Worm (Caenorhabditis elegans) whole organism, L4 larva: ENCODE measurements around the gene srh-216.

Experiments used
- F10B5.3 ChIP-seq: sonication (generic microtip); optimal IDR thresholded peaks from 2 replicates; lab custom pipeline; 2016; ENCODE audit warnings: mild to moderate bottlenecking, missing genetic modification characterization, missing compliant biosample characterization
- F44E2.7 ChIP-seq: fragments of 200-800 bp; sonication (Bioruptor generic); IDR thresholded peaks from 2 replicates; pipeline ENCODE4 v2.1.2; 2022; ENCODE audit warnings: missing genetic modification characterization, missing compliant biosample characterization
- Y105C5A.15 ChIP-seq: fragments of 200-800 bp; sonication (Bioruptor generic); IDR thresholded peaks from 2 replicates; pipeline ENCODE4 v1.3.6; 2022; ENCODE audit warnings: missing genetic modification characterization, missing compliant biosample characterization
- Y48G9A.11 ChIP-seq: fragments of 200-800 bp; sonication (Bioruptor generic); IDR thresholded peaks from 2 replicates; pipeline ENCODE4 v1.3.6; 2022; ENCODE audit warnings: missing genetic modification reagents, missing genetic modification characterization, missing compliant biosample characterization
- aha-1 ChIP-seq: fragments of 150-350 bp; peaks from one replicate; lab custom pipeline; 2014; ENCODE audit warnings: missing biosample characterization, missing genetic modification characterization
- ama-1 ChIP-seq: fragments of 150-350 bp; optimal IDR thresholded peaks from 2 replicates; lab custom pipeline; 2014; ENCODE audit warnings: inconsistent platforms, mixed read lengths
- ceh-44 ChIP-seq: fragments of 200-800 bp; sonication (Bioruptor generic); IDR thresholded peaks from 2 replicates; pipeline ENCODE4 v1.3.6; 2022; ENCODE audit warnings: missing genetic modification reagents, missing genetic modification characterization, missing compliant biosample characterization
- daf-8 ChIP-seq: fragments of 200-800 bp; sonication (Bioruptor generic); IDR thresholded peaks from 2 replicates; pipeline ENCODE4 v1.3.6; 2022; ENCODE audit warnings: missing genetic modification characterization, missing compliant biosample characterization
- dmd-6 ChIP-seq: fragments of 200-800 bp; sonication (Bioruptor generic); IDR thresholded peaks from 2 replicates; pipeline ENCODE4 v1.3.6; 2022; ENCODE audit warnings: missing genetic modification reagents, missing genetic modification characterization, missing compliant biosample characterization
- dmd-8 ChIP-seq: fragments of 200-800 bp; sonication (Bioruptor generic); IDR thresholded peaks from 2 replicates; pipeline ENCODE4 v1.3.6; 2022; ENCODE audit warnings: missing genetic modification characterization, missing compliant biosample characterization
- duxl-1 ChIP-seq: sonication (generic microtip); optimal IDR thresholded peaks from 2 replicates; lab custom pipeline; 2016; ENCODE audit warnings: mild to moderate bottlenecking, missing genetic modification characterization, moderate library complexity, missing compliant biosample characterization; ENCODE audit not compliant: poor library complexity
- hlh-11 ChIP-seq: fragments of 200-800 bp; sonication (Bioruptor generic); optimal IDR thresholded peaks from 2 replicates; lab custom pipeline; 2018; ENCODE audit warnings: mild to moderate bottlenecking, missing genetic modification characterization, missing compliant biosample characterization
- hlh-30 ChIP-seq: sonication (generic microtip); optimal IDR thresholded peaks from 2 replicates; lab custom pipeline; 2017; ENCODE audit warnings: antibody characterized with exemption, mild to moderate bottlenecking, missing genetic modification characterization, missing compliant biosample characterization; ENCODE audit not compliant: insufficient read depth
- hmg-1.1 ChIP-seq: fragments of 200-800 bp; sonication (Bioruptor generic); IDR thresholded peaks from 2 replicates; pipeline ENCODE4 v1.3.6; 2022; ENCODE audit warnings: missing genetic modification reagents, missing genetic modification characterization, missing compliant biosample characterization
- madf-5 ChIP-seq, 2 experiments: fragments of 200-800 bp; sonication (Bioruptor generic); IDR thresholded peaks; 2 replicates each; pipeline ENCODE4 v1.3.6; 2022; ENCODE audit warnings: missing compliant biosample characterization in 2 of 2, missing genetic modification characterization in 2 of 2
- mep-1 ChIP-seq: fragments of 150-350 bp; sonication (generic microtip); optimal IDR thresholded peaks from 3 replicates; lab custom pipeline; 2014; ENCODE audit warnings: missing biosample characterization, missing genetic modification characterization
- mxl-3 ChIP-seq: fragments of 200-800 bp; sonication (Bioruptor generic); optimal IDR thresholded peaks from 2 replicates; lab custom pipeline; 2018; ENCODE audit warnings: mild to moderate bottlenecking, missing genetic modification characterization, missing compliant biosample characterization
- nhr-102 ChIP-seq: sonication (generic microtip); optimal IDR thresholded peaks from 2 replicates; lab custom pipeline; 2016; ENCODE audit warnings: mild to moderate bottlenecking, missing genetic modification characterization, moderate library complexity, missing compliant biosample characterization
- nhr-237 ChIP-seq: sonication (generic microtip); optimal IDR thresholded peaks from 2 replicates; lab custom pipeline; 2017; ENCODE audit warnings: missing biosample characterization, missing genetic modification characterization
- nhr-28 ChIP-seq: fragments of 150-350 bp; optimal IDR thresholded peaks from 2 replicates; lab custom pipeline; 2014; ENCODE audit warnings: missing biosample characterization, missing genetic modification characterization
- nhr-6 ChIP-seq: fragments of 150-350 bp; optimal IDR thresholded peaks from 2 replicates; lab custom pipeline; 2014; ENCODE audit warnings: missing biosample characterization, missing genetic modification characterization
- pha-4 ChIP-seq, 2 experiments: fragments of 150-350 bp in 1 of 2; fragments of 200-800 bp in 1 of 2; sonication (Bioruptor generic) in 1 of 2; IDR thresholded peaks in 1 of 2; optimal IDR thresholded peaks in 1 of 2; 2 replicates each; pipeline versions ENCODE4 v1.3.6 to Lab custom; 2014 to 2022; ENCODE audit warnings: missing genetic modification characterization in 2 of 2, missing genetic modification reagents in 2 of 2, missing biosample characterization in 1 of 2, missing compliant biosample characterization in 1 of 2
- php-3 ChIP-seq: fragments of 200-800 bp; sonication (Bioruptor generic); IDR thresholded peaks from 2 replicates; pipeline ENCODE4 v1.3.6; 2022; ENCODE audit warnings: missing genetic modification reagents, missing genetic modification characterization, missing compliant biosample characterization
- saeg-2 ChIP-seq: fragments of 200-800 bp; sonication (Bioruptor generic); IDR thresholded peaks from 2 replicates; pipeline ENCODE4 v1.3.6; 2022; ENCODE audit warnings: missing genetic modification reagents, missing genetic modification characterization, missing compliant biosample characterization
- sdz-12 ChIP-seq: fragments of 200-800 bp; sonication (Bioruptor generic); optimal IDR thresholded peaks from 2 replicates; lab custom pipeline; 2018; ENCODE audit warnings: mild to moderate bottlenecking, missing genetic modification characterization, missing compliant biosample characterization
- set-16 ChIP-seq: fragments of 200-800 bp; sonication (Bioruptor generic); IDR thresholded peaks from 2 replicates; pipeline ENCODE4 v1.3.6; 2022; ENCODE audit warnings: missing genetic modification reagents, missing genetic modification characterization, missing compliant biosample characterization
- spr-3 ChIP-seq: fragments of 200-800 bp; sonication (Bioruptor generic); optimal IDR thresholded peaks from 2 replicates; lab custom pipeline; 2018; ENCODE audit warnings: mild to moderate bottlenecking, missing genetic modification characterization, missing compliant biosample characterization
- unc-62 ChIP-seq, 3 experiments: fragments of 150-350 bp in 1 of 3; sonication (generic microtip); optimal IDR thresholded peaks in 2 of 3; peaks in 1 of 3; 1 replicate in 1 of 3; 2 replicates in 2 of 3; lab custom pipeline; 2014 to 2017; ENCODE audit warnings: missing biosample characterization in 3 of 3, missing genetic modification characterization in 3 of 3, missing genetic modification reagents in 3 of 3, missing genotype in 1 of 3
- zag-1 ChIP-seq: fragments of 150-350 bp; optimal IDR thresholded peaks from 2 replicates; lab custom pipeline; 2014; ENCODE audit warnings: missing biosample characterization, missing genetic modification characterization
- zfp-3 ChIP-seq: fragments of 200-800 bp; sonication (Bioruptor generic); conservative IDR thresholded peaks from 2 replicates; pipeline ENCODE4 v1.3.6; 2022; ENCODE audit warnings: missing genetic modification reagents, missing genetic modification characterization, missing compliant biosample characterization

srh-216 gene

ce11 chrV:16788967-16789366, 38.4 kb downstream of the srh-216 start, which contains the start of gene immt-2:
Gene immt-2, plus strand, starts transcription at chrV:16789267.
- TF ChIP-seq madf-5 (GFP tag; IDR thresholded peaks at IDR 0.05; lab: Robert Waterston, UW): no peak
- TF ChIP-seq nhr-102 (tag; lab: Kevin White, UChicago): no peak
- TF ChIP-seq ceh-44 (GFP tag; lab: Robert Waterston, UW): no peak
- TF ChIP-seq dmd-8 (GFP tag; lab: Robert Waterston, UW): no peak
- no peak for TF ChIP-seq zag-1
- no peak for TF ChIP-seq nhr-237

ce11 chrV:16786012-16786411, 41.4 kb downstream of the srh-216 start:
- TF ChIP-seq daf-8 (no peak), pha-4 (GFP tag; IDR thresholded peaks at IDR 0.05; lab: Robert Waterston, UW) (no peak), pha-4 (tag; optimal IDR thresholded peaks at IDR 0.05; lab: Kevin White, UChicago) (no peak), hmg-1.1 (no peak), ama-1 (lab: Kevin White, UChicago) (no peak), sdz-12 (GFP tag; lab: Kevin White, UChicago) (no peak), aha-1 (peak; percentile 57), Y105C5A.15 (GFP tag; lab: Robert Waterston, UW) (no peak), unc-62 (GFP tag; optimal IDR thresholded peaks at IDR 0.05 in 1 of 2; lab: Kevin White, UChicago) (peak in 1 of 2 experiments; percentile 21), unc-62 (tag; optimal IDR thresholded peaks at IDR 0.05; lab: Kevin White, UChicago) (no peak), spr-3 (GFP tag; lab: Kevin White, UChicago) (no peak), F44E2.7 (GFP tag; lab: Robert Waterston, UW) (no peak), nhr-6 (tag; lab: Kevin White, UChicago) (no peak), Y48G9A.11 (GFP tag; lab: Robert Waterston, UW) (no peak)

- peak; percentile 85 for TF ChIP-seq set-16
- TF ChIP-seq pha-4 (GFP tag; IDR thresholded peaks at IDR 0.05; lab: Robert Waterston, UW): no peak
- TF ChIP-seq pha-4 (tag; optimal IDR thresholded peaks at IDR 0.05; lab: Kevin White, UChicago): no peak
These were observed 42.6 kb downstream of the srh-216 start for ce11 chrV:16784806-16785205.

- TF ChIP-seq zag-1 (no peak), F10B5.3 (tag; lab: Kevin White, UChicago) (no peak), aha-1 (peak; percentile 92), mep-1 (tag; lab: Kevin White, UChicago) (no peak)
These were observed 45.4 kb downstream of the srh-216 start for ce11 chrV:16781974-16782373.

- TF ChIP-seq duxl-1: peak; percentile 33
- TF ChIP-seq nhr-28 (tag; lab: Kevin White, UChicago): peak; percentile 52
- no peak for TF ChIP-seq zag-1
- TF ChIP-seq hlh-30 (tag; lab: Kevin White, UChicago): peak; percentile 39
- no peak for TF ChIP-seq mxl-3 (GFP tag; lab: Kevin White, UChicago)
- TF ChIP-seq php-3: no peak
- TF ChIP-seq hlh-11 (tag; lab: Kevin White, UChicago): peak; percentile 36
- TF ChIP-seq zfp-3 (GFP tag; lab: Robert Waterston, UW): 0 out of 2 replicates have a peak, but pooled peaks have one; percentile 19
These were observed 46.8 kb downstream of the srh-216 start for ce11 chrV:16780554-16780953.

ce11 chrV:16779971-16780370, 47.4 kb downstream of the srh-216 start:
- TF ChIP-seq dmd-6: peak; percentile 2; the same call in 1 of the 2 replicates
- TF ChIP-seq unc-62 (GFP tag; optimal IDR thresholded peaks at IDR 0.05 in 1 of 2; lab: Kevin White, UChicago): peak in 1 of 2 experiments; percentile 93
- TF ChIP-seq unc-62 (tag; optimal IDR thresholded peaks at IDR 0.05; lab: Kevin White, UChicago): no peak
- no peak for TF ChIP-seq saeg-2
